Worm (Caenorhabditis elegans) whole organism, young adult: Measurements from ENCODE around the gene F15E6.10.

Source experiments
- F10E7.11 ChIP-seq: sonication (generic microtip); optimal IDR thresholded peaks from 2 replicates; lab custom pipeline; 2017; ENCODE audit warnings: mild to moderate bottlenecking, missing genetic modification characterization, moderate library complexity, missing compliant biosample characterization
- F22D6.2 ChIP-seq: sonication (generic microtip); optimal IDR thresholded peaks from 2 replicates; lab custom pipeline; 2016; ENCODE audit warnings: mild to moderate bottlenecking, missing genetic modification characterization, missing compliant biosample characterization
- F23B12.7 ChIP-seq: sonication (generic microtip); optimal IDR thresholded peaks from 2 replicates; lab custom pipeline; 2017; ENCODE audit warnings: missing genetic modification characterization, mild to moderate bottlenecking, missing compliant biosample characterization, antibody characterized with exemption, moderate library complexity; ENCODE audit not compliant: insufficient read depth
- F55B11.4 ChIP-seq: sonication (generic microtip); optimal IDR thresholded peaks from 2 replicates; lab custom pipeline; 2016; ENCODE audit warnings: missing compliant biosample characterization, missing genetic modification characterization, borderline replicate concordance; ENCODE audit not compliant: insufficient read depth
- T07F8.4 ChIP-seq: sonication (generic microtip); optimal IDR thresholded peaks from 2 replicates; lab custom pipeline; 2016; ENCODE audit warnings: mild to moderate bottlenecking, missing genetic modification characterization, moderate library complexity, missing compliant biosample characterization
- Y67H2A.10 ChIP-seq: fragments of 200-800 bp; sonication (Bioruptor generic); conservative IDR thresholded peaks from 2 replicates; pipeline ENCODE4 v1.3.6; 2022; ENCODE audit warnings: missing genetic modification reagents, missing genetic modification characterization, missing compliant biosample characterization
- Y95B8A.8 ChIP-seq: fragments of 200-800 bp; sonication (Bioruptor generic); IDR thresholded peaks from 2 replicates; pipeline ENCODE4 v1.3.6; 2022; ENCODE audit warnings: missing genetic modification reagents, missing genetic modification characterization, missing compliant biosample characterization
- akir-1 ChIP-seq: fragments of 200-800 bp; sonication (Bioruptor generic); optimal IDR thresholded peaks from 2 replicates; lab custom pipeline; 2018; ENCODE audit warnings: mild to moderate bottlenecking, missing genetic modification characterization, moderate library complexity, missing compliant biosample characterization
- aptf-3 ChIP-seq: fragments of 200-800 bp; sonication (Bioruptor generic); IDR thresholded peaks from 2 replicates; pipeline ENCODE4 v1.3.6; 2022; ENCODE audit warnings: missing genetic modification characterization, missing compliant biosample characterization
- bed-2 ChIP-seq: fragments of 200-800 bp; sonication (Bioruptor generic); IDR thresholded peaks from 2 replicates; pipeline ENCODE4 v1.3.6; 2022; ENCODE audit warnings: missing genetic modification reagents, missing genetic modification characterization, missing compliant biosample characterization
- cebp-1 ChIP-seq, 2 experiments: fragments of 200-800 bp in 1 of 2; sonication (Bioruptor generic) in 1 of 2; sonication (generic microtip) in 1 of 2; IDR thresholded peaks in 1 of 2; optimal IDR thresholded peaks in 1 of 2; 2 replicates each; pipeline versions ENCODE4 v1.3.6 to Lab custom; 2017 to 2022; ENCODE audit warnings: missing compliant biosample characterization in 2 of 2, missing genetic modification characterization in 2 of 2, mild to moderate bottlenecking in 1 of 2, missing genetic modification reagents in 1 of 2, moderate library complexity in 1 of 2
- ceh-58 ChIP-seq: fragments of 200-800 bp; sonication (Bioruptor generic); IDR thresholded peaks from 2 replicates; pipeline ENCODE4 v1.3.6; 2022; ENCODE audit warnings: missing genetic modification characterization, missing compliant biosample characterization
- chd-7 ChIP-seq: sonication (generic microtip); optimal IDR thresholded peaks from 2 replicates; lab custom pipeline; 2016; ENCODE audit warnings: mild to moderate bottlenecking, missing genetic modification characterization, moderate library complexity, missing compliant biosample characterization
- egl-18 ChIP-seq: fragments of 200-800 bp; sonication (Bioruptor generic); IDR thresholded peaks from 2 replicates; pipeline ENCODE4 v1.3.6; 2022; ENCODE audit warnings: missing genetic modification reagents, missing genetic modification characterization, missing compliant biosample characterization
- egl-44 ChIP-seq: fragments of 200-800 bp; sonication (Bioruptor generic); IDR thresholded peaks from 2 replicates; pipeline ENCODE4 v1.3.6; 2022; ENCODE audit warnings: missing genetic modification reagents, missing genetic modification characterization, missing compliant biosample characterization
- ekl-4 ChIP-seq: fragments of 200-800 bp; sonication (Bioruptor generic); IDR thresholded peaks from 2 replicates; pipeline ENCODE4 v1.3.6; 2022; ENCODE audit warnings: missing genetic modification reagents, missing genetic modification characterization, missing compliant biosample characterization
- fkh-3 ChIP-seq: sonication (generic microtip); optimal IDR thresholded peaks from 2 replicates; lab custom pipeline; 2016; ENCODE audit warnings: mild to moderate bottlenecking, missing genetic modification characterization, missing compliant biosample characterization
- lag-1 ChIP-seq: fragments of 200-800 bp; sonication (Bioruptor generic); IDR thresholded peaks from 2 replicates; pipeline ENCODE4 v1.3.6; 2022; ENCODE audit warnings: missing genetic modification reagents, missing genetic modification characterization, missing compliant biosample characterization
- lin-54 ChIP-seq: fragments of 200-800 bp; sonication (Bioruptor generic); optimal IDR thresholded peaks from 2 replicates; lab custom pipeline; 2018; ENCODE audit warnings: mild to moderate bottlenecking, missing genetic modification characterization, missing compliant biosample characterization
- lsl-1 ChIP-seq: fragments of 200-800 bp; sonication (Bioruptor generic); optimal IDR thresholded peaks from 2 replicates; lab custom pipeline; 2018; ENCODE audit warnings: mild to moderate bottlenecking, missing genetic modification characterization, moderate library complexity, missing compliant biosample characterization
- mel-28 ChIP-seq: sonication (generic microtip); optimal IDR thresholded peaks from 2 replicates; lab custom pipeline; 2016; ENCODE audit warnings: borderline replicate concordance, mild to moderate bottlenecking, missing genetic modification characterization, missing compliant biosample characterization
- nfya-1 ChIP-seq: sonication (generic microtip); optimal IDR thresholded peaks from 2 replicates; lab custom pipeline; 2017; ENCODE audit warnings: antibody characterized with exemption, missing compliant biosample characterization, missing genetic modification characterization, borderline replicate concordance; ENCODE audit not compliant: insufficient read depth
- nfyb-1 ChIP-seq: fragments of 200-800 bp; sonication (Bioruptor generic); IDR thresholded peaks from 2 replicates; pipeline ENCODE4 v1.3.6; 2022; ENCODE audit warnings: missing genetic modification reagents, missing genetic modification characterization, missing compliant biosample characterization
- nhr-179 ChIP-seq: sonication (generic microtip); optimal IDR thresholded peaks from 2 replicates; lab custom pipeline; 2016; ENCODE audit warnings: mild to moderate bottlenecking, missing genetic modification characterization, missing compliant biosample characterization
- nhr-80 ChIP-seq: sonication (generic microtip); optimal IDR thresholded peaks from 2 replicates; lab custom pipeline; 2016; ENCODE audit warnings: missing genetic modification characterization, missing compliant biosample characterization
- pbrm-1 ChIP-seq: fragments of 200-800 bp; sonication (Bioruptor generic); IDR thresholded peaks from 2 replicates; pipeline ENCODE4 v1.3.6; 2022; ENCODE audit warnings: missing genetic modification reagents, missing genetic modification characterization, missing compliant biosample characterization
- rcor-1 ChIP-seq: fragments of 200-800 bp; sonication (Bioruptor generic); IDR thresholded peaks from 2 replicates; pipeline ENCODE4 v1.3.6; 2022; ENCODE audit warnings: missing genetic modification reagents, missing genetic modification characterization, missing compliant biosample characterization
- rpc-1 ChIP-seq, 2 experiments: fragments of 150-350 bp in 1 of 2; sonication (generic microtip) in 1 of 2; optimal IDR thresholded peaks; 2 replicates each; lab custom pipeline; 2014 to 2018; ENCODE audit warnings: missing biosample characterization in 1 of 2, missing genetic modification characterization in 1 of 2, missing genetic modification reagents in 1 of 2, missing genotype in 1 of 2
- snpc-1.1 ChIP-seq: sonication (generic microtip); optimal IDR thresholded peaks from 2 replicates; lab custom pipeline; 2017; ENCODE audit warnings: missing genetic modification characterization, mild to moderate bottlenecking, missing compliant biosample characterization, antibody characterized with exemption, moderate library complexity, missing genotype, missing genetic modification reagents; ENCODE audit not compliant: insufficient read depth
- snpc-3.4 ChIP-seq: sonication (generic microtip); optimal IDR thresholded peaks from 2 replicates; lab custom pipeline; 2017; ENCODE audit warnings: missing genetic modification characterization, mild to moderate bottlenecking, missing compliant biosample characterization, antibody characterized with exemption, moderate library complexity, missing genotype, missing genetic modification reagents
- snpc-4 ChIP-seq, 5 experiments: fragments of 150-350 bp in 1 of 5; sonication (generic microtip) in 4 of 5; optimal IDR thresholded peaks; 2 replicates each; lab custom pipeline; 2014 to 2018; ENCODE audit warnings: missing genetic modification characterization in 5 of 5, missing biosample characterization in 3 of 5, antibody characterized with exemption in 2 of 5, mild to moderate bottlenecking in 2 of 5, missing compliant biosample characterization in 2 of 5, missing genotype in 2 of 5, moderate library complexity in 2 of 5, missing genetic modification reagents in 1 of 5
- sptf-2 ChIP-seq: fragments of 200-800 bp; sonication (Bioruptor generic); optimal IDR thresholded peaks from 2 replicates; lab custom pipeline; 2018; ENCODE audit warnings: mild to moderate bottlenecking, missing genetic modification characterization, missing compliant biosample characterization
- unc-62 ChIP-seq: fragments of 150-350 bp; optimal IDR thresholded peaks from 2 replicates; lab custom pipeline; 2014; ENCODE audit warnings: missing biosample characterization, missing genetic modification reagents, missing genetic modification characterization
- zfh-2 ChIP-seq: fragments of 200-800 bp; sonication (Bioruptor generic); conservative IDR thresholded peaks from 2 replicates; pipeline ENCODE4 v1.3.6; 2022; ENCODE audit warnings: missing genetic modification reagents, missing genetic modification characterization, missing compliant biosample characterization

F15E6.10 gene

DNA sequence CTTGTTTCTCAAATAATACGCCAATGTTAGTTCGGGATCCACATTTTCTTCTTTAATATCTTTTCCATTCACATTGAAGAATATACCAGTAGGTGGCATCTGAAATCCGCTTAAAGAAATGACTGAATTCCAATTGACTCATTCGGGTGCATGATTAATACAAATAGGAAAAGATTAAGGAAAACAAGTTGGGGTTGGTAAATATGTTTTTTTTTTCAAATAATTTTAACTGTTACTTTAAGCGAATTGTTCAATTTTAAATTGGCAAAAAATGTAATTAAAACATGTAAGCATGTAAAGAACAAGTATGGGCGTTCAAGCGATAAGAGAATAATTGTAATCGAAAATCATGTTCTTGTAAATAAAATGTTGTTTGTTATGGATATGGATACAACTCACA lies 8.6 kb upstream of the F15E6.10 start, which contains the start of gene F15E6.6:
Gene F15E6.6 (minus strand): TSS at position 101 of the 400 bp plus-strand sequence.
- TF ChIP-seq sptf-2 (GFP tag; lab: Kevin White, UChicago) = no peak
- TF ChIP-seq F23B12.7 = no peak
- TF ChIP-seq, all 124 proteins: peak for 0

- TF ChIP-seq cebp-1 (GFP tag; IDR thresholded peaks at IDR 0.05; lab: Robert Waterston, UW) = peak; percentile 22; the same call in 1 of the 2 replicates
- no peak for TF ChIP-seq cebp-1 (tag; optimal IDR thresholded peaks at IDR 0.05; lab: Kevin White, UChicago)
- TF ChIP-seq nhr-80 = peak; percentile 75
- TF ChIP-seq egl-18 (GFP tag; lab: Robert Waterston, UW) = no peak
- TF ChIP-seq, all 124 proteins: peak for 2
Measured at ce11 chrIV:4284989-4285388, 7.7 kb upstream of the F15E6.10 start.

DNA sequence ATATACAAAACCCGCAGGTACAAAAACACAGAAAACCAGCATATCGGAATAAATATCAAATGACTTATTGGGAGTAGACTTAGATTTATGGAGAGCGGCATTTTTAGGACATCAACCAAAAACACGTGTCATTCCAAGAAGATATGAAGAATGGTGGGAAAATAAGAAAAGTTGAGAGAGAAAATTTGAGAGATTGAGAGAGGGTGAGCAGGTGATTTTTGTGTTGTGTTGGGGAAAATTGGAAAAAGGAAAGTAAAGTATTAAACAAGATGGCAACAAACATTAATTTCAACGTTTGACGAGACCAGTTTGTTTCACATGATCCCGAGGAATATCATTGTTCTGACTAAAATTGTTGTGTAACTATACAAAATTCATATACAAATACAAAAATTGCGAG lies 4.3 kb upstream of the F15E6.10 start, which contains the start of gene srv-4:
Gene srv-4 (minus strand): TSS at position 101 of the 400 bp plus-strand sequence.
- no peak for TF ChIP-seq unc-62 (GFP tag; lab: Kevin White, UChicago)
- no peak for TF ChIP-seq nfyb-1 (GFP tag; lab: Robert Waterston, UW)
- TF ChIP-seq nfya-1 (tag; lab: Kevin White, UChicago) = no peak
- TF ChIP-seq F22D6.2 = no peak
- no peak for TF ChIP-seq rpc-1 (optimal IDR thresholded peaks at IDR 0.05; lab: Kevin White, UChicago)
- TF ChIP-seq rpc-1 (tag; optimal IDR thresholded peaks at IDR 0.05; lab: Kevin White, UChicago) = no peak
- TF ChIP-seq egl-44 (GFP tag; lab: Robert Waterston, UW) = no peak
- no peak for TF ChIP-seq pbrm-1
- no peak for TF ChIP-seq lag-1 (GFP tag; lab: Robert Waterston, UW)
- no peak for TF ChIP-seq aptf-3 (GFP tag; lab: Robert Waterston, UW)
- TF ChIP-seq ekl-4 (GFP tag; lab: Robert Waterston, UW) = no peak
- TF ChIP-seq cebp-1 (GFP tag; IDR thresholded peaks at IDR 0.05; lab: Robert Waterston, UW) = no peak
- TF ChIP-seq cebp-1 (tag; optimal IDR thresholded peaks at IDR 0.05; lab: Kevin White, UChicago) = no peak
- TF ChIP-seq sptf-2 (GFP tag; lab: Kevin White, UChicago) = no peak

ce11 chrIV:4289267-4289666 lies 3.4 kb upstream of the F15E6.10 start, which contains the start of gene F15E6.5:
TSS of gene F15E6.5 (plus strand) at chrIV:4289567.
- TF ChIP-seq sptf-2 (GFP tag; lab: Kevin White, UChicago) (no peak), Y67H2A.10 (GFP tag; lab: Robert Waterston, UW) (no peak), egl-44 (GFP tag; lab: Robert Waterston, UW) (no peak), akir-1 (GFP tag; lab: Kevin White, UChicago) (no peak), Y95B8A.8 (GFP tag; lab: Robert Waterston, UW) (no peak), lag-1 (GFP tag; lab: Robert Waterston, UW) (no peak), mel-28 (tag; lab: Kevin White, UChicago) (no peak), F10E7.11 (tag; lab: Kevin White, UChicago) (no peak), rcor-1 (GFP tag; lab: Robert Waterston, UW) (no peak), T07F8.4 (tag; lab: Kevin White, UChicago) (no peak), bed-2 (GFP tag; lab: Robert Waterston, UW) (no peak), zfh-2 (no peak), lsl-1 (no peak), ceh-58 (GFP tag; lab: Robert Waterston, UW) (no peak), rpc-1 (optimal IDR thresholded peaks at IDR 0.05; lab: Kevin White, UChicago) (no peak), rpc-1 (tag; optimal IDR thresholded peaks at IDR 0.05; lab: Kevin White, UChicago) (no peak), nfya-1 (tag; lab: Kevin White, UChicago) (no peak)

ce11 chrIV:4290472-4290871 lies 2.2 kb upstream of the F15E6.10 start, which contains the start of gene dct-7:
TSS of gene dct-7 (minus strand) at chrIV:4290572.
- TF ChIP-seq F55B11.4 (tag; lab: Kevin White, UChicago) (no peak), lin-54 (GFP tag; lab: Kevin White, UChicago) (no peak), fkh-3 (tag; lab: Kevin White, UChicago) (no peak), snpc-4 (GFP tag; optimal IDR thresholded peaks at IDR 0.05; lab: Kevin White, UChicago) (no peak), snpc-4 (tag; optimal IDR thresholded peaks at IDR 0.05; lab: Kevin White, UChicago) (no peak), snpc-1.1 (tag; lab: Kevin White, UChicago) (no peak), nhr-179 (tag; lab: Kevin White, UChicago) (no peak), snpc-3.4 (tag; lab: Kevin White, UChicago) (no peak), chd-7 (no peak)
